Fruit fly (Drosophila melanogaster): ENCODE data around the gene CG14671.

DNA sequence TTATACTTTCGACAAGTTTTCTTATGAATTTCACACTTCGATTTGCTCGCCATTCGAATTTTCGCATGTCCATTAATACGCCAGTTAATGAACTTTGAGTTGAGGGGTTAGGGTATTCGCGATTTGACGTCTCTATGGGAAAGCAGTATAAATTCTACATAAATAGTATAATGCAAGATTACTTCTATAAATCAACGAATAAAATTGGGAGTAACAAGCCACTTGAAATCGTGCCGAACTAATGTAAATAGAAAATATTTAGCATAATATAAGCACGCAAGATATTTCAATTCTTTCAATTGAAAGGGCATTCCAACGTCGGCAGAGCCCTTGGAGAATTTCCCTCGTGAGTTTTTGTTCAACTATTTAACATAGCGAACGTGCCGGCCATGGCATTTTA is 44.0 kb downstream of the CG14671 start:
- no peak for TF ChIP-seq CG12605 (GFP tag; IDR thresholded peaks at IDR 0.05)
- no peak for TF ChIP-seq Pif1B (GFP tag; optimal IDR thresholded peaks at IDR 0.05)
- TF ChIP-seq D1 (tag; optimal IDR thresholded peaks at IDR 0.05), result no peak

Measured in whole organism, pupa.